Worm (Caenorhabditis elegans): Measurements from ENCODE around the gene C04H4.1.

The C04H4.1 gene

DNA sequence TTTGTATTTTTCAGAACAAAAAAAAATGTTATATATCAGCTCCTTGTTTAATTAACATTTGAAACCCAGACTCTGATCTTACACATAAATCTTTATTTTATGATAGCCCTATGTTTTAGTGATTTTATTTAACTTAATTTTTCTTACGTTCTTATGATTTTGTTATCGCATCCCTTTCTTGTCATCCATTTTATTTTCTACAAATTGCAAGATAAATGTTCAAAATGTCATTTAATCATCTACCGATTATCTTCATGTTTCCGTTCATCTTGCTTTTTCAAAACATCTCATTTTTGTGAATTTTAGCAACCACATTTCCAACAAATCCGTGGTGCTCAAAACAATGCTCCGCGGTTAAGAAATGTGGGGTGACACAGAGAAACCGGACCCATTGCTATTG is 17.7 kb downstream of the C04H4.1 start, which contains the start of gene DH11.5:
DH11.5 (plus strand) TSS at position 301 of the 400 bp plus-strand sequence.
- no peak for TF ChIP-seq aly-1 (tag; optimal IDR thresholded peaks at IDR 0.05)
- no peak for TF ChIP-seq scrt-1 (GFP tag; IDR thresholded peaks at IDR 0.05)
- no peak for TF ChIP-seq B0310.2 (tag; optimal IDR thresholded peaks at IDR 0.05)
- TF ChIP-seq ets-7 (tag; optimal IDR thresholded peaks at IDR 0.05): no peak
- no peak for TF ChIP-seq hnd-1 (tag; optimal IDR thresholded peaks at IDR 0.05)
- no peak for TF ChIP-seq pes-1 (GFP tag; IDR thresholded peaks at IDR 0.05)
- no peak for TF ChIP-seq ama-1 (optimal IDR thresholded peaks at IDR 0.05)
- TF ChIP-seq hmbx-1 (tag; optimal IDR thresholded peaks at IDR 0.05): no peak
- TF ChIP-seq ceh-13 (GFP tag; optimal IDR thresholded peaks at IDR 0.05): no peak

- no peak for TF ChIP-seq hmbx-1 (tag; optimal IDR thresholded peaks at IDR 0.05)
- no peak for TF ChIP-seq ceh-13 (GFP tag; optimal IDR thresholded peaks at IDR 0.05)
- no peak for TF ChIP-seq ets-7 (tag; optimal IDR thresholded peaks at IDR 0.05)
- no peak for TF ChIP-seq ama-1 (optimal IDR thresholded peaks at IDR 0.05)
- TF ChIP-seq hnd-1 (tag; optimal IDR thresholded peaks at IDR 0.05): no peak
- no peak for TF ChIP-seq B0310.2 (tag; optimal IDR thresholded peaks at IDR 0.05)
These were observed 18.9 kb downstream of the C04H4.1 start for ce11 chrII:7977513-7977912.

- TF ChIP-seq tra-4 (tag; optimal IDR thresholded peaks at IDR 0.05): no peak
- no peak for TF ChIP-seq aly-1 (tag; optimal IDR thresholded peaks at IDR 0.05)
- no peak for TF ChIP-seq flt-1 (GFP tag; IDR thresholded peaks at IDR 0.05)
- no peak for TF ChIP-seq ceh-13 (GFP tag; optimal IDR thresholded peaks at IDR 0.05)
- no peak for TF ChIP-seq ets-7 (tag; optimal IDR thresholded peaks at IDR 0.05)
- no peak for TF ChIP-seq ama-1 (optimal IDR thresholded peaks at IDR 0.05)
These were observed 22.4 kb downstream of the C04H4.1 start for ce11 chrII:7981084-7981483.

ce11 chrII:7983454-7983853 is 24.8 kb downstream of the C04H4.1 start:
- TF ChIP-seq ama-1 (optimal IDR thresholded peaks at IDR 0.05) (no peak), B0310.2 (tag; optimal IDR thresholded peaks at IDR 0.05) (no peak)

- TF ChIP-seq scrt-1 (GFP tag; IDR thresholded peaks at IDR 0.05) (no peak), B0310.2 (tag; optimal IDR thresholded peaks at IDR 0.05) (no peak), sea-1 (GFP tag; conservative IDR thresholded peaks at IDR 0.05) (no peak), F13C5.2 (tag; optimal IDR thresholded peaks at IDR 0.05) (no peak), hnd-1 (tag; optimal IDR thresholded peaks at IDR 0.05) (no peak), hmg-4 (GFP tag; optimal IDR thresholded peaks at IDR 0.05) (no peak), hmbx-1 (tag; optimal IDR thresholded peaks at IDR 0.05) (no peak)
These were observed 25.4 kb downstream of the C04H4.1 start for ce11 chrII:7984071-7984470.

ce11 chrII:7985029-7985428 is 26.4 kb downstream of the C04H4.1 start:
- no peak for TF ChIP-seq B0310.2 (tag; optimal IDR thresholded peaks at IDR 0.05)
- TF ChIP-seq scrt-1 (GFP tag; IDR thresholded peaks at IDR 0.05): no peak
- no peak for TF ChIP-seq sea-1 (GFP tag; conservative IDR thresholded peaks at IDR 0.05)
- no peak for TF ChIP-seq pes-1 (GFP tag; IDR thresholded peaks at IDR 0.05)
- no peak for TF ChIP-seq tra-4 (tag; optimal IDR thresholded peaks at IDR 0.05)
- TF ChIP-seq ets-7 (tag; optimal IDR thresholded peaks at IDR 0.05): no peak
- TF ChIP-seq ceh-13 (GFP tag; optimal IDR thresholded peaks at IDR 0.05): no peak
- TF ChIP-seq ama-1 (optimal IDR thresholded peaks at IDR 0.05): no peak
- no peak for TF ChIP-seq hnd-1 (tag; optimal IDR thresholded peaks at IDR 0.05)
- TF ChIP-seq ceh-36 (tag; optimal IDR thresholded peaks at IDR 0.05): no peak
- TF ChIP-seq aly-1 (tag; optimal IDR thresholded peaks at IDR 0.05): no peak
- TF ChIP-seq flt-1 (GFP tag; IDR thresholded peaks at IDR 0.05): no peak
- TF ChIP-seq F13C5.2 (tag; optimal IDR thresholded peaks at IDR 0.05): no peak

- TF ChIP-seq tbx-11 (GFP tag; IDR thresholded peaks at IDR 0.05): no peak
- no peak for TF ChIP-seq hmg-4 (GFP tag; optimal IDR thresholded peaks at IDR 0.05)
- no peak for TF ChIP-seq tra-4 (tag; optimal IDR thresholded peaks at IDR 0.05)
- no peak for TF ChIP-seq sea-1 (GFP tag; conservative IDR thresholded peaks at IDR 0.05)
- no peak for TF ChIP-seq B0310.2 (tag; optimal IDR thresholded peaks at IDR 0.05)
- TF ChIP-seq tbx-37 (GFP tag; conservative IDR thresholded peaks at IDR 0.05): no peak
- no peak for TF ChIP-seq ceh-13 (GFP tag; optimal IDR thresholded peaks at IDR 0.05)
- TF ChIP-seq ets-7 (tag; optimal IDR thresholded peaks at IDR 0.05): no peak
- TF ChIP-seq ceh-36 (tag; optimal IDR thresholded peaks at IDR 0.05): no peak
- no peak for TF ChIP-seq flt-1 (GFP tag; IDR thresholded peaks at IDR 0.05)
- TF ChIP-seq pes-1 (GFP tag; IDR thresholded peaks at IDR 0.05): no peak
- TF ChIP-seq aly-1 (tag; optimal IDR thresholded peaks at IDR 0.05): no peak
- TF ChIP-seq ama-1 (optimal IDR thresholded peaks at IDR 0.05): no peak
- TF ChIP-seq hmbx-1 (tag; optimal IDR thresholded peaks at IDR 0.05): no peak
- TF ChIP-seq F13C5.2 (tag; optimal IDR thresholded peaks at IDR 0.05): no peak
- TF ChIP-seq scrt-1 (GFP tag; IDR thresholded peaks at IDR 0.05): no peak
- no peak for TF ChIP-seq hnd-1 (tag; optimal IDR thresholded peaks at IDR 0.05)
These were observed 28.3 kb downstream of the C04H4.1 start for ce11 chrII:7986928-7987327.

- TF ChIP-seq F13C5.2 (tag; optimal IDR thresholded peaks at IDR 0.05) (no peak), flt-1 (GFP tag; IDR thresholded peaks at IDR 0.05) (no peak), B0310.2 (tag; optimal IDR thresholded peaks at IDR 0.05) (no peak), tbx-11 (GFP tag; IDR thresholded peaks at IDR 0.05) (no peak), hmg-4 (GFP tag; optimal IDR thresholded peaks at IDR 0.05) (no peak), ceh-13 (GFP tag; optimal IDR thresholded peaks at IDR 0.05) (no peak), hnd-1 (tag; optimal IDR thresholded peaks at IDR 0.05) (no peak), ama-1 (optimal IDR thresholded peaks at IDR 0.05) (no peak), aly-1 (tag; optimal IDR thresholded peaks at IDR 0.05) (no peak)
These were observed 31.5 kb downstream of the C04H4.1 start for ce11 chrII:7990192-7990591.

DNA sequence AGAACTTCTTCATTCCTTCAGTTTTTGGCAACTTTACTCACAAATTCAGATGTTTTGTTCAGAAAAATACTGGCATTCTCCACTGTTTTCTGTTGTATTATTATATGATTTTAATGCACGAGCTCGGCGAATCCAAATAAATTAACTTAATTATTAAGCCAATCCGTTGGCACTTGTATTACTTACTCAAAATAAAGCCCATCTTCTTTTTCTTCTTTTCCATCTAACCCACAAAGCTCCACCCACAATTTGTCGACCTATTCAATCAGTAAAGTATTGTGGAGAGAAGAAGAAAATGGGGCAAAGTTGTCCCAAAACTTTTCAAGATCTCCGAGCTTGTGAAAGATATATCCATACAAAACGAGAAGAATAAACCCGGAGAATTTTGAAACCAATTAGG is 32.6 kb downstream of the C04H4.1 start:
- TF ChIP-seq hnd-1 (tag; optimal IDR thresholded peaks at IDR 0.05) (no peak), ets-7 (tag; optimal IDR thresholded peaks at IDR 0.05) (no peak), pes-1 (GFP tag; IDR thresholded peaks at IDR 0.05) (no peak), B0310.2 (tag; optimal IDR thresholded peaks at IDR 0.05) (no peak), tbx-37 (GFP tag; conservative IDR thresholded peaks at IDR 0.05) (no peak), sea-1 (GFP tag; conservative IDR thresholded peaks at IDR 0.05) (no peak), ceh-13 (GFP tag; optimal IDR thresholded peaks at IDR 0.05) (no peak), ama-1 (optimal IDR thresholded peaks at IDR 0.05) (no peak), hmg-4 (GFP tag; optimal IDR thresholded peaks at IDR 0.05) (no peak), F13C5.2 (tag; optimal IDR thresholded peaks at IDR 0.05) (no peak), tbx-11 (GFP tag; IDR thresholded peaks at IDR 0.05) (no peak), ceh-36 (tag; optimal IDR thresholded peaks at IDR 0.05) (no peak)

All from whole organism, early embryonic.